Fruit fly (Drosophila melanogaster) whole organism, embryonic: Measurements from ENCODE around the gene CG46059.

Experiments used
- Asciz ChIP-seq: fragments of 200-800 bp; sonication (Bioruptor generic); optimal IDR thresholded peaks from 2 replicates; lab custom pipeline; 2017; ENCODE audit warnings: missing biosample characterization, mild to moderate bottlenecking, missing genetic modification characterization, missing genetic modification reagents
- Atf-2 ChIP-seq: fragments of 200-800 bp; sonication (Bioruptor generic); optimal IDR thresholded peaks from 2 replicates; lab custom pipeline; 2016; ENCODE audit warnings: missing biosample characterization, missing genetic modification characterization
- CG10654 ChIP-seq: fragments of 200-800 bp; sonication (Bioruptor generic); optimal IDR thresholded peaks from 2 replicates; lab custom pipeline; 2016; ENCODE audit warnings: missing biosample characterization, missing genetic modification characterization
- CG10959 ChIP-seq: fragments of 200-800 bp; sonication (Bioruptor generic); IDR thresholded peaks from 2 replicates; pipeline ENCODE4 v1.3.6; 2022; ENCODE audit warnings: missing biosample characterization, missing genetic modification characterization
- CG11695 ChIP-seq: fragments of 200-800 bp; sonication (Bioruptor generic); IDR thresholded peaks from 3 replicates; pipeline ENCODE4 v1.3.6; 2022; ENCODE audit warnings: missing biosample characterization, missing genetic modification characterization
- CG12942 ChIP-seq: fragments of 200-800 bp; sonication (Bioruptor generic); optimal IDR thresholded peaks from 3 replicates; lab custom pipeline; 2016; ENCODE audit warnings: missing biosample characterization, missing genetic modification characterization
- CG14014 ChIP-seq: fragments of 200-800 bp; sonication (Bioruptor generic); IDR thresholded peaks from 2 replicates; pipeline ENCODE4 v1.3.6; 2022; ENCODE audit warnings: missing biosample characterization, missing genetic modification characterization
- CG14441 ChIP-seq: fragments of 200-800 bp; sonication (Bioruptor generic); IDR thresholded peaks from 2 replicates; pipeline ENCODE4 v1.3.6; 2022; ENCODE audit warnings: missing biosample characterization, missing genetic modification characterization
- CG17361 ChIP-seq: fragments of 200-800 bp; sonication (Bioruptor generic); IDR thresholded peaks from 3 replicates; pipeline ENCODE4 v1.3.6; 2022; ENCODE audit warnings: missing biosample characterization, missing genetic modification characterization
- CG1832 ChIP-seq: fragments of 200-800 bp; sonication (Bioruptor generic); optimal IDR thresholded peaks from 2 replicates; lab custom pipeline; 2017; ENCODE audit warnings: missing biosample characterization, mild to moderate bottlenecking, missing genetic modification characterization, inconsistent platforms
- CG18764 ChIP-seq: fragments of 200-800 bp; sonication (Bioruptor generic); optimal IDR thresholded peaks from 3 replicates; lab custom pipeline; 2016; ENCODE audit warnings: missing biosample characterization, missing genetic modification characterization
- CG31441 ChIP-seq: fragments of 200-800 bp; sonication (Bioruptor generic); IDR thresholded peaks from 2 replicates; pipeline ENCODE4 v1.3.6; 2022; ENCODE audit warnings: missing biosample characterization, missing genetic modification characterization
- CG4404 ChIP-seq: fragments of 200-800 bp; sonication (Bioruptor generic); IDR thresholded peaks from 2 replicates; pipeline ENCODE4 v1.3.6; 2022; ENCODE audit warnings: missing biosample characterization, missing genetic modification characterization
- CG4424 ChIP-seq: fragments of 200-800 bp; sonication (Bioruptor generic); optimal IDR thresholded peaks from 3 replicates; lab custom pipeline; 2016; ENCODE audit warnings: missing biosample characterization, missing genetic modification characterization
- CG5245 ChIP-seq: fragments of 200-800 bp; sonication (Bioruptor generic); optimal IDR thresholded peaks from 3 replicates; lab custom pipeline; 2016; ENCODE audit warnings: missing biosample characterization, missing genetic modification characterization
- CG6689 ChIP-seq: fragments of 200-800 bp; sonication (Bioruptor generic); IDR thresholded peaks from 2 replicates; pipeline ENCODE4 v1.3.6; 2022; ENCODE audit warnings: missing biosample characterization, missing genetic modification characterization
- CG7556 ChIP-seq: fragments of 200-800 bp; sonication (Bioruptor generic); optimal IDR thresholded peaks from 2 replicates; lab custom pipeline; 2017; ENCODE audit warnings: missing biosample characterization, mild to moderate bottlenecking, missing genetic modification characterization
- Dbx ChIP-seq: fragments of 200-800 bp; sonication (Bioruptor generic); IDR thresholded peaks from 3 replicates; pipeline ENCODE4 v1.3.6; 2022; ENCODE audit warnings: missing biosample characterization, missing genetic modification characterization
- Dek ChIP-seq: fragments of 200-800 bp; sonication (Bioruptor generic); optimal IDR thresholded peaks from 3 replicates; lab custom pipeline; 2019; ENCODE audit warnings: missing biosample characterization, mild to moderate bottlenecking, missing genetic modification characterization, moderate library complexity
- Drgx ChIP-seq: fragments of 200-800 bp; sonication (Bioruptor generic); IDR thresholded peaks from 2 replicates; pipeline ENCODE4 v1.3.6; 2022; ENCODE audit warnings: missing biosample characterization, missing genetic modification characterization
- Fer3 ChIP-seq: fragments of 200-800 bp; sonication (Bioruptor generic); optimal IDR thresholded peaks from 2 replicates; lab custom pipeline; 2018; ENCODE audit warnings: missing biosample characterization, mild to moderate bottlenecking, missing genetic modification characterization, moderate library complexity
- Hand ChIP-seq: fragments of 200-800 bp; sonication (Bioruptor generic); optimal IDR thresholded peaks from 2 replicates; lab custom pipeline; 2017; ENCODE audit warnings: mild to moderate bottlenecking, missing biosample characterization, missing genetic modification reagents, missing genetic modification characterization
- Hey ChIP-seq: fragments of 200-800 bp; sonication (Bioruptor generic); optimal IDR thresholded peaks from 3 replicates; lab custom pipeline; 2018; ENCODE audit warnings: missing biosample characterization, mild to moderate bottlenecking, missing genetic modification characterization
- HmgZ ChIP-seq: fragments of 200-800 bp; sonication (Bioruptor generic); optimal IDR thresholded peaks from 2 replicates; lab custom pipeline; 2018; ENCODE audit warnings: missing biosample characterization, mild to moderate bottlenecking, missing genetic modification characterization
- MESR4 ChIP-seq: fragments of 200-800 bp; sonication (Bioruptor generic); optimal IDR thresholded peaks from 2 replicates; lab custom pipeline; 2018; ENCODE audit warnings: missing biosample characterization, mild to moderate bottlenecking, missing genetic modification characterization, moderate library complexity
- Ptx1 ChIP-seq: fragments of 200-800 bp; sonication (Bioruptor generic); IDR thresholded peaks from 2 replicates; pipeline ENCODE4 v1.3.6; 2022; ENCODE audit warnings: missing biosample characterization, missing genetic modification characterization
- Sin3A ChIP-seq: fragments of >200 bp; optimal IDR thresholded peaks from 2 replicates; lab custom pipeline; 2018
- Sox100B ChIP-seq: fragments of 200-800 bp; sonication (Bioruptor generic); optimal IDR thresholded peaks from 3 replicates; lab custom pipeline; 2018; ENCODE audit warnings: missing biosample characterization, mild to moderate bottlenecking, missing genetic modification characterization
- Sox102F ChIP-seq: fragments of 200-800 bp; sonication (Bioruptor generic); optimal IDR thresholded peaks from 2 replicates; lab custom pipeline; 2018; ENCODE audit warnings: missing biosample characterization, mild to moderate bottlenecking, missing genetic modification characterization, moderate library complexity
- Vsx1 ChIP-seq: fragments of 200-800 bp; sonication (Bioruptor generic); optimal IDR thresholded peaks from 2 replicates; lab custom pipeline; 2017; ENCODE audit warnings: missing biosample characterization, mild to moderate bottlenecking, missing genetic modification characterization, missing genetic modification reagents
- Xbp1 ChIP-seq: fragments of 200-800 bp; sonication (Bioruptor generic); optimal IDR thresholded peaks from 3 replicates; lab custom pipeline; 2016; ENCODE audit warnings: missing biosample characterization, mild to moderate bottlenecking, missing genetic modification characterization
- Xrp1 ChIP-seq: fragments of 200-800 bp; sonication (Bioruptor generic); IDR thresholded peaks from 2 replicates; pipeline ENCODE4 v1.3.6; 2022; ENCODE audit warnings: missing biosample characterization, missing genetic modification characterization
- ara ChIP-seq: fragments of 200-800 bp; sonication (Bioruptor generic); IDR thresholded peaks from 2 replicates; pipeline ENCODE4 v1.3.6; 2022; ENCODE audit warnings: missing biosample characterization, missing genetic modification characterization
- bsh ChIP-seq, 2 experiments: fragments of 200-800 bp; sonication (Bioruptor generic); optimal IDR thresholded peaks; 2 replicates each; lab custom pipeline; 2017 to 2018; ENCODE audit warnings: mild to moderate bottlenecking in 2 of 2, missing biosample characterization in 2 of 2, missing genetic modification characterization in 2 of 2, moderate library complexity in 1 of 2
- chif ChIP-seq, 2 experiments: fragments of 200-800 bp; sonication (Bioruptor generic); optimal IDR thresholded peaks; 3 replicates each; lab custom pipeline; 2016; ENCODE audit warnings: missing biosample characterization in 2 of 2, missing genetic modification characterization in 2 of 2
- chm ChIP-seq: fragments of 200-800 bp; sonication (Bioruptor generic); IDR thresholded peaks from 2 replicates; pipeline ENCODE4 v1.3.6; 2022; ENCODE audit warnings: missing biosample characterization, missing genetic modification characterization
- ci ChIP-seq: fragments of 200-800 bp; sonication (Bioruptor generic); IDR thresholded peaks from 3 replicates; pipeline ENCODE4 v1.3.6; 2022; ENCODE audit warnings: missing biosample characterization, missing genetic modification characterization
- cwo ChIP-seq: fragments of 200-800 bp; sonication (Bioruptor generic); optimal IDR thresholded peaks from 3 replicates; lab custom pipeline; 2017; ENCODE audit warnings: missing biosample characterization, missing genetic modification characterization, mild to moderate bottlenecking, moderate library complexity, missing genetic modification reagents
- dmrt11E ChIP-seq: fragments of 200-800 bp; sonication (Bioruptor generic); optimal IDR thresholded peaks from 3 replicates; lab custom pipeline; 2018; ENCODE audit warnings: missing biosample characterization, mild to moderate bottlenecking, missing genetic modification characterization, moderate library complexity
- dpn ChIP-seq, 2 experiments: fragments of 200-800 bp; sonication (Bioruptor generic); optimal IDR thresholded peaks; 3 replicates each; lab custom pipeline; 2016; ENCODE audit warnings: missing biosample characterization in 2 of 2, missing genetic modification characterization in 2 of 2
- fd96Cb ChIP-seq: fragments of 200-800 bp; sonication (Bioruptor generic); optimal IDR thresholded peaks from 2 replicates; lab custom pipeline; 2018; ENCODE audit warnings: missing biosample characterization, mild to moderate bottlenecking, missing genetic modification characterization, moderate library complexity
- jing ChIP-seq: fragments of 200-800 bp; sonication (Bioruptor generic); optimal IDR thresholded peaks from 2 replicates; lab custom pipeline; 2018; ENCODE audit warnings: missing biosample characterization, mild to moderate bottlenecking, missing genetic modification characterization
- ken ChIP-seq: fragments of 200-800 bp; sonication (Bioruptor generic); IDR thresholded peaks from 3 replicates; pipeline ENCODE4 v1.3.6; 2022; ENCODE audit warnings: missing biosample characterization, missing genetic modification characterization
- prd ChIP-seq, 3 experiments: fragments of >200 bp in 2 of 3; fragments of 200-800 bp in 1 of 3; sonication (Bioruptor generic) in 1 of 3; optimal IDR thresholded peaks in 2 of 3; IDR thresholded peaks in 1 of 3; 2 replicates in 2 of 3; 3 replicates in 1 of 3; pipeline versions ENCODE4 v1.3.6 to Lab custom; 2017 to 2022; ENCODE audit warnings: missing biosample characterization in 1 of 3, missing genetic modification characterization in 1 of 3
- sens ChIP-seq: fragments of 200-800 bp; sonication (Bioruptor generic); peaks from one replicate; lab custom pipeline; 2016; ENCODE audit warnings: missing biosample characterization, missing genetic modification characterization
- sisA ChIP-seq: fragments of 200-800 bp; sonication (Bioruptor generic); IDR thresholded peaks from 2 replicates; pipeline ENCODE4 v1.3.6; 2022; ENCODE audit warnings: missing biosample characterization, missing genetic modification characterization
- slbo ChIP-seq: fragments of 200-800 bp; sonication (Bioruptor generic); IDR thresholded peaks from 2 replicates; pipeline ENCODE4 v1.3.6; 2022; ENCODE audit warnings: missing biosample characterization, missing genetic modification characterization
- vvl ChIP-seq: fragments of 200-800 bp; sonication (Bioruptor generic); IDR thresholded peaks from 2 replicates; pipeline ENCODE4 v1.3.6; 2022; ENCODE audit warnings: missing biosample characterization, missing genetic modification characterization
- z ChIP-seq: fragments of 200-800 bp; sonication (Bioruptor generic); IDR thresholded peaks from 3 replicates; pipeline ENCODE4 v1.3.6; 2022; ENCODE audit warnings: missing biosample characterization, missing genetic modification characterization
- zfh2 ChIP-seq: fragments of 200-800 bp; sonication (Bioruptor generic); optimal IDR thresholded peaks from 2 replicates; lab custom pipeline; 2016; ENCODE audit warnings: missing biosample characterization, missing genetic modification characterization

CG46059 gene

DNA sequence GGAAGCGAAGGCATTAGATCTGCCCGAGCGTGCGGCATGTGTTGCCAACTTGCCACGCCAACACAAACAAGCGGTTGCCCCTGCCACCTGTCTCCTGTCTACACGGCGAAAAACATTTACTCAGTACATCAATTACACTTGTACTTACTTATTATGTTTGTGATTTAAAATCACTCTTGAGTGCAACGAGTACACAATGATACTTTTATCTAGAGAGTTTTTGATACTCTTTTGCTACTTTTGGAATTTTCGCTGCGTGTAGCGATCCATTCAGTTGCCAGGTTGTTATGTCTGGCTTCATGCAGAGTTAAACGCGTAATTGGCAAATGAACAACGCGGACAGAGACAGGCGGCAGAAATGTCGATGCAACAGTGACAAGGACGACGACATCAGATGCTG is 10.1 kb upstream of the CG46059 start (continued):
- TF ChIP-seq Asciz (GFP tag; lab: Kevin White, UChicago) (no peak), CG4404 (peak; percentile 51; the same call in 1 of the 2 replicates), CG31441 (GFP tag; lab: Robert Waterston, UW) (no peak), z (no peak), Hey (tag; lab: Kevin White, UChicago) (no peak), Sin3A (lab: Kevin White, UChicago) (no peak), Sox100B (GFP tag; lab: Kevin White, UChicago) (no peak), CG4424 (peak; percentile 13), CG14441 (0 out of 2 replicates have a peak, but pooled peaks have one; percentile 15), vvl (GFP tag; lab: Robert Waterston, UW) (peak; percentile 41; the same call in 1 of the 2 replicates), Sox102F (peak; percentile 19), CG18764 (no peak), slbo (GFP tag; lab: Robert Waterston, UW) (peak; percentile 42; the same call in 1 of the 2 replicates), Hand (no peak), CG12942 (GFP tag; lab: Kevin White, UChicago) (no peak), Dbx (no peak), zfh2 (no peak), dpn (GFP tag; optimal IDR thresholded peaks at IDR 0.05; lab: Kevin White, UChicago) (peak in 1 of 2 experiments; percentile 9), Xrp1 (GFP tag; lab: Robert Waterston, UW) (peak; percentile 33; the same call in 1 of the 2 replicates), dmrt11E (tag; lab: Kevin White, UChicago) (peak; percentile 26), ci (peak; percentile 60; the same call in 1 of the 3 replicates), CG11695 (GFP tag; lab: Robert Waterston, UW) (0 out of 3 replicates have a peak, but pooled peaks have one; percentile 22), CG10959 (peak; percentile 47; the same call in 1 of the 2 replicates), Fer3 (no peak), chif (GFP tag; optimal IDR thresholded peaks at IDR 0.05; lab: Kevin White, UChicago) (peak in 1 of 2 experiments; percentile 32), Ptx1 (0 out of 2 replicates have a peak, but pooled peaks have one; percentile 25), CG17361 (no peak), CG5245 (GFP tag; lab: Kevin White, UChicago) (peak; percentile 28), CG10654 (no peak), Vsx1 (no peak), Drgx (GFP tag; lab: Robert Waterston, UW) (peak; percentile 88), fd96Cb (tag; lab: Kevin White, UChicago) (peak; percentile 18), CG6689 (0 out of 2 replicates have a peak, but pooled peaks have one; percentile 19), ara (GFP tag; lab: Robert Waterston, UW) (peak; percentile 60; the same call in 1 of the 2 replicates), prd (optimal IDR thresholded peaks at IDR 0.05; lab: Kevin White, UChicago) (no peak), prd (GFP tag; IDR thresholded peaks at IDR 0.05; lab: Robert Waterston, UW) (peak; percentile 66; the same call in 2 of the 3 replicates), Xbp1 (GFP tag; lab: Kevin White, UChicago) (peak; percentile 35), CG7556 (GFP tag; lab: Kevin White, UChicago) (no peak), CG14014 (no peak), ken (GFP tag; lab: Robert Waterston, UW) (no peak), sisA (GFP tag; lab: Robert Waterston, UW) (peak; percentile 23; the same call in 1 of the 2 replicates), CG1832 (GFP tag; lab: Kevin White, UChicago) (no peak), HmgZ (tag; lab: Kevin White, UChicago) (no peak), Atf-2 (GFP tag; lab: Kevin White, UChicago) (no peak), jing (GFP tag; lab: Kevin White, UChicago) (no peak), bsh (GFP tag; optimal IDR thresholded peaks at IDR 0.05; lab: Kevin White, UChicago) (peak in 1 of 2 experiments; percentile 35), cwo (no peak), Dek (tag; lab: Kevin White, UChicago) (no peak), MESR4 (GFP tag; lab: Kevin White, UChicago) (no peak), chm (0 out of 2 replicates have a peak, but pooled peaks have one; percentile 19), sens (peak; percentile 48)
